Fruit fly (Drosophila melanogaster) whole organism, embryonic: ENCODE measurements around the gene CG3434.
A peak's percentile ranks its signal among the peaks of the same experiment; 100 is the strongest.

Experiments used
- B-H2 ChIP-seq: fragments of 200-800 bp; sonication (Bioruptor generic); optimal IDR thresholded peaks from 2 replicates; lab custom pipeline; 2018; ENCODE audit warnings: missing biosample characterization, mild to moderate bottlenecking, missing genetic modification characterization
- Blimp-1 ChIP-seq: fragments of 200-800 bp; sonication (Bioruptor generic); optimal IDR thresholded peaks from 3 replicates; lab custom pipeline; 2018; ENCODE audit warnings: missing biosample characterization, missing genetic modification characterization, mild to moderate bottlenecking, moderate library complexity, missing genetic modification reagents
- CG10979 ChIP-seq: fragments of 200-800 bp; sonication (Bioruptor generic); optimal IDR thresholded peaks from 2 replicates; lab custom pipeline; 2018; ENCODE audit warnings: missing biosample characterization, mild to moderate bottlenecking, missing genetic modification characterization, moderate library complexity
- CG12155 ChIP-seq: fragments of 200-800 bp; sonication (Bioruptor generic); optimal IDR thresholded peaks from 3 replicates; lab custom pipeline; 2016; ENCODE audit warnings: missing biosample characterization, missing genetic modification characterization
- CG12942 ChIP-seq: fragments of 200-800 bp; sonication (Bioruptor generic); optimal IDR thresholded peaks from 3 replicates; lab custom pipeline; 2016; ENCODE audit warnings: missing biosample characterization, missing genetic modification characterization
- CG13424 ChIP-seq: fragments of 200-800 bp; sonication (Bioruptor generic); optimal IDR thresholded peaks from 2 replicates; lab custom pipeline; 2019; ENCODE audit warnings: missing biosample characterization, mild to moderate bottlenecking, missing genetic modification characterization, moderate library complexity
- CG14710 ChIP-seq: fragments of 200-800 bp; sonication (Bioruptor generic); optimal IDR thresholded peaks from 3 replicates; lab custom pipeline; 2019; ENCODE audit warnings: missing biosample characterization, mild to moderate bottlenecking, missing genetic modification characterization, moderate library complexity
- CG17361 ChIP-seq: fragments of 200-800 bp; sonication (Bioruptor generic); IDR thresholded peaks from 3 replicates; pipeline ENCODE4 v1.3.6; 2022; ENCODE audit warnings: missing biosample characterization, missing genetic modification characterization
- CG18262 ChIP-seq: fragments of 200-800 bp; optimal IDR thresholded peaks from 3 replicates; lab custom pipeline; 2019; ENCODE audit warnings: missing biosample characterization, mild to moderate bottlenecking, missing genetic modification characterization, moderate library complexity
- CG2120 ChIP-seq: fragments of 200-800 bp; sonication (Bioruptor generic); optimal IDR thresholded peaks from 3 replicates; lab custom pipeline; 2016; ENCODE audit warnings: missing biosample characterization, missing genetic modification characterization
- CG2712 ChIP-seq: fragments of 200-800 bp; optimal IDR thresholded peaks from 3 replicates; lab custom pipeline; 2019; ENCODE audit warnings: missing biosample characterization, mild to moderate bottlenecking, missing genetic modification characterization, moderate library complexity
- CG30403 ChIP-seq: fragments of 200-800 bp; sonication (Bioruptor generic); optimal IDR thresholded peaks from 3 replicates; lab custom pipeline; 2016; ENCODE audit warnings: missing biosample characterization, missing genetic modification characterization
- CG32772 ChIP-seq: fragments of 200-800 bp; sonication (Bioruptor generic); IDR thresholded peaks from 2 replicates; pipeline ENCODE4 v1.3.6; 2022; ENCODE audit warnings: missing biosample characterization, missing genetic modification characterization
- CG3847 ChIP-seq: fragments of 200-800 bp; sonication (Bioruptor generic); IDR thresholded peaks from 2 replicates; pipeline ENCODE4 v1.3.6; 2022; ENCODE audit warnings: missing biosample characterization, missing genetic modification characterization
- CG3995 ChIP-seq: fragments of 200-800 bp; sonication (Bioruptor generic); optimal IDR thresholded peaks from 3 replicates; lab custom pipeline; 2016; ENCODE audit warnings: missing biosample characterization, missing genetic modification characterization
- CG4424 ChIP-seq: fragments of 200-800 bp; sonication (Bioruptor generic); optimal IDR thresholded peaks from 3 replicates; lab custom pipeline; 2016; ENCODE audit warnings: missing biosample characterization, missing genetic modification characterization
- CG6254 ChIP-seq: fragments of 200-800 bp; sonication (Bioruptor generic); optimal IDR thresholded peaks from 3 replicates; lab custom pipeline; 2017; ENCODE audit warnings: mild to moderate bottlenecking, missing biosample characterization, missing genetic modification reagents, missing genetic modification characterization
- CG6272 ChIP-seq: fragments of 200-800 bp; sonication (Bioruptor generic); IDR thresholded peaks from 2 replicates; pipeline ENCODE4 v1.3.6; 2022; ENCODE audit warnings: missing biosample characterization, missing genetic modification characterization
- CG6791 ChIP-seq: fragments of 200-800 bp; sonication (Bioruptor generic); IDR thresholded peaks from 3 replicates; pipeline ENCODE4 v1.3.6; 2022; ENCODE audit warnings: missing biosample characterization, missing genetic modification characterization; ENCODE audit not compliant: partially characterized antibody
- CG7372 ChIP-seq: fragments of 200-800 bp; sonication (Bioruptor generic); IDR thresholded peaks from 2 replicates; pipeline ENCODE4 v1.3.6; 2022; ENCODE audit warnings: missing biosample characterization, missing genetic modification characterization
- CG7556 ChIP-seq: fragments of 200-800 bp; sonication (Bioruptor generic); optimal IDR thresholded peaks from 2 replicates; lab custom pipeline; 2017; ENCODE audit warnings: missing biosample characterization, mild to moderate bottlenecking, missing genetic modification characterization
- CG7963 ChIP-seq: fragments of 200-800 bp; sonication (Bioruptor generic); IDR thresholded peaks from 3 replicates; pipeline ENCODE4 v1.3.6; 2022; ENCODE audit warnings: missing biosample characterization, missing genetic modification characterization; ENCODE audit not compliant: partially characterized antibody
- CG8765 ChIP-seq: fragments of 200-800 bp; sonication (Bioruptor generic); IDR thresholded peaks from 2 replicates; pipeline ENCODE4 v1.3.6; 2022; ENCODE audit warnings: missing biosample characterization, missing genetic modification characterization
- CG9437 ChIP-seq: fragments of 200-800 bp; sonication (Bioruptor generic); optimal IDR thresholded peaks from 2 replicates; lab custom pipeline; 2018; ENCODE audit warnings: missing biosample characterization, mild to moderate bottlenecking, missing genetic modification characterization
- CoRest ChIP-seq: fragments of 200-800 bp; sonication (Bioruptor generic); optimal IDR thresholded peaks from 3 replicates; lab custom pipeline; 2018; ENCODE audit warnings: missing biosample characterization, mild to moderate bottlenecking, missing genetic modification characterization, moderate library complexity
- HHEX ChIP-seq: fragments of 200-800 bp; sonication (Bioruptor generic); optimal IDR thresholded peaks from 3 replicates; lab custom pipeline; 2017; ENCODE audit warnings: missing biosample characterization, mild to moderate bottlenecking, missing genetic modification characterization, missing genetic modification reagents
- MESR4 ChIP-seq: fragments of 200-800 bp; sonication (Bioruptor generic); optimal IDR thresholded peaks from 2 replicates; lab custom pipeline; 2018; ENCODE audit warnings: missing biosample characterization, mild to moderate bottlenecking, missing genetic modification characterization, moderate library complexity
- Max ChIP-seq: fragments of 200-800 bp; sonication (Bioruptor generic); optimal IDR thresholded peaks from 2 replicates; lab custom pipeline; 2016; ENCODE audit warnings: missing biosample characterization, mild to moderate bottlenecking, missing genetic modification characterization
- NFAT ChIP-seq: fragments of 200-800 bp; sonication (Bioruptor generic); IDR thresholded peaks from 2 replicates; pipeline ENCODE4 v1.3.6; 2022; ENCODE audit warnings: missing biosample characterization, missing genetic modification characterization
- Ravus ChIP-seq: fragments of 200-800 bp; sonication (Bioruptor generic); IDR thresholded peaks from 2 replicates; pipeline ENCODE4 v1.3.6; 2022; ENCODE audit warnings: missing biosample characterization, missing genetic modification characterization
- Sox100B ChIP-seq: fragments of 200-800 bp; sonication (Bioruptor generic); optimal IDR thresholded peaks from 3 replicates; lab custom pipeline; 2018; ENCODE audit warnings: missing biosample characterization, mild to moderate bottlenecking, missing genetic modification characterization
- Vsx1 ChIP-seq: fragments of 200-800 bp; sonication (Bioruptor generic); optimal IDR thresholded peaks from 2 replicates; lab custom pipeline; 2017; ENCODE audit warnings: missing biosample characterization, mild to moderate bottlenecking, missing genetic modification characterization, missing genetic modification reagents
- Xrp1 ChIP-seq: fragments of 200-800 bp; sonication (Bioruptor generic); IDR thresholded peaks from 2 replicates; pipeline ENCODE4 v1.3.6; 2022; ENCODE audit warnings: missing biosample characterization, missing genetic modification characterization
- cg ChIP-seq: fragments of 200-800 bp; sonication (Bioruptor generic); optimal IDR thresholded peaks from 3 replicates; lab custom pipeline; 2019; ENCODE audit warnings: missing biosample characterization, mild to moderate bottlenecking, missing genetic modification characterization, moderate library complexity
- grau ChIP-seq: fragments of 200-800 bp; optimal IDR thresholded peaks from 3 replicates; lab custom pipeline; 2019; ENCODE audit warnings: missing biosample characterization, mild to moderate bottlenecking, missing genetic modification characterization, moderate library complexity
- gsb ChIP-seq: fragments of 200-800 bp; sonication (Bioruptor generic); IDR thresholded peaks from 2 replicates; pipeline ENCODE4 v1.3.6; 2022; ENCODE audit warnings: missing biosample characterization, missing genetic modification characterization
- gsb-n ChIP-seq: fragments of 200-800 bp; sonication (Bioruptor generic); optimal IDR thresholded peaks from 3 replicates; lab custom pipeline; 2018; ENCODE audit warnings: missing biosample characterization, mild to moderate bottlenecking, missing genetic modification characterization
- hkb ChIP-seq, 2 experiments: fragments of 200-800 bp in 1 of 2; fragments of >200 bp in 1 of 2; sonication (Bioruptor generic) in 1 of 2; IDR thresholded peaks in 1 of 2; optimal IDR thresholded peaks in 1 of 2; 2 replicates each; pipeline versions ENCODE4 v1.3.6 to Lab custom; 2017 to 2022; ENCODE audit warnings: missing biosample characterization in 1 of 2, missing genetic modification characterization in 1 of 2
- ken ChIP-seq: fragments of 200-800 bp; sonication (Bioruptor generic); IDR thresholded peaks from 3 replicates; pipeline ENCODE4 v1.3.6; 2022; ENCODE audit warnings: missing biosample characterization, missing genetic modification characterization
- lov ChIP-seq, 2 experiments: fragments of 200-800 bp in 1 of 2; fragments of >200 bp in 1 of 2; sonication (Bioruptor generic) in 1 of 2; IDR thresholded peaks in 1 of 2; optimal IDR thresholded peaks in 1 of 2; 2 replicates in 1 of 2; 3 replicates in 1 of 2; pipeline versions ENCODE4 v1.3.6 to Lab custom; 2017 to 2022; ENCODE audit warnings: missing biosample characterization in 1 of 2, missing genetic modification characterization in 1 of 2
- oc ChIP-seq: fragments of 200-800 bp; sonication (Bioruptor generic); optimal IDR thresholded peaks from 2 replicates; lab custom pipeline; 2018; ENCODE audit warnings: missing biosample characterization, mild to moderate bottlenecking, missing genetic modification characterization, moderate library complexity
- org-1 ChIP-seq: fragments of 200-800 bp; sonication (Bioruptor generic); optimal IDR thresholded peaks from 2 replicates; lab custom pipeline; 2017; ENCODE audit warnings: missing biosample characterization, missing genetic modification characterization
- peb ChIP-seq: fragments of 200-800 bp; sonication (Bioruptor generic); IDR thresholded peaks from 2 replicates; pipeline ENCODE4 v1.3.6; 2022; ENCODE audit warnings: missing biosample characterization, missing genetic modification characterization
- ranshi ChIP-seq: fragments of 200-800 bp; sonication (Bioruptor generic); IDR thresholded peaks from 2 replicates; pipeline ENCODE4 v1.3.6; 2022; ENCODE audit warnings: missing biosample characterization, missing genetic modification characterization
- rib ChIP-seq: fragments of 200-800 bp; sonication (Bioruptor generic); IDR thresholded peaks from 2 replicates; pipeline ENCODE4 v1.3.6; 2022; ENCODE audit warnings: missing biosample characterization, missing genetic modification characterization
- sisA ChIP-seq: fragments of 200-800 bp; sonication (Bioruptor generic); IDR thresholded peaks from 2 replicates; pipeline ENCODE4 v1.3.6; 2022; ENCODE audit warnings: missing biosample characterization, missing genetic modification characterization
- stc ChIP-seq: fragments of 200-800 bp; sonication (Bioruptor generic); IDR thresholded peaks from 2 replicates; pipeline ENCODE4 v1.3.6; 2022; ENCODE audit warnings: missing biosample characterization, missing genetic modification characterization
- unpg ChIP-seq: fragments of 200-800 bp; sonication (Bioruptor generic); optimal IDR thresholded peaks from 3 replicates; lab custom pipeline; 2018; ENCODE audit warnings: missing biosample characterization, mild to moderate bottlenecking, missing genetic modification characterization, moderate library complexity
- vvl ChIP-seq: fragments of 200-800 bp; sonication (Bioruptor generic); IDR thresholded peaks from 2 replicates; pipeline ENCODE4 v1.3.6; 2022; ENCODE audit warnings: missing biosample characterization, missing genetic modification characterization
- zen2 ChIP-seq: fragments of 200-800 bp; sonication (Bioruptor generic); IDR thresholded peaks from 3 replicates; pipeline ENCODE4 v1.3.6; 2022; ENCODE audit warnings: missing biosample characterization, missing genetic modification characterization; ENCODE audit not compliant: partially characterized antibody

CG3434 gene

dm6 chr3L:9424528-9424911, 36.1 kb downstream of the CG3434 start (continued):
- TF ChIP-seq Sox100B, result peak; percentile 21
- TF ChIP-seq sisA (GFP tag; lab: Robert Waterston, UW), result no peak
- TF ChIP-seq CG7372 (GFP tag; lab: Robert Waterston, UW), result 0 out of 2 replicates have a peak, but pooled peaks have one; percentile 12
- TF ChIP-seq CG8765 (GFP tag; lab: Robert Waterston, UW), result no peak
- peak; percentile 45 for TF ChIP-seq gsb-n (tag; lab: Kevin White, UChicago)
- 0 out of 2 replicates have a peak, but pooled peaks have one; percentile 11 for TF ChIP-seq stc
- TF ChIP-seq CG14710 (tag; lab: Kevin White, UChicago), result peak; percentile 27
- TF ChIP-seq MESR4 (GFP tag; lab: Kevin White, UChicago), result no peak
- TF ChIP-seq CG12942, result peak; percentile 5
- TF ChIP-seq CG7556 (GFP tag; lab: Kevin White, UChicago), result peak; percentile 27
- TF ChIP-seq lov (optimal IDR thresholded peaks at IDR 0.05; lab: Kevin White, UChicago), result no peak
- TF ChIP-seq lov (GFP tag; IDR thresholded peaks at IDR 0.05; lab: Robert Waterston, UW), result no peak
- no peak for TF ChIP-seq B-H2 (GFP tag; lab: Kevin White, UChicago)
- no peak for TF ChIP-seq CG7963 (GFP tag; lab: Robert Waterston, UW)
- TF ChIP-seq Ravus (GFP tag; lab: Robert Waterston, UW), result no peak
- TF ChIP-seq Blimp-1 (GFP tag; lab: Kevin White, UChicago), result peak; percentile 52
- TF ChIP-seq ranshi, result 0 out of 2 replicates have a peak, but pooled peaks have one; percentile 7
- TF ChIP-seq CG3995 (GFP tag; lab: Kevin White, UChicago), result peak; percentile 27
- TF ChIP-seq CG10979 (tag; lab: Kevin White, UChicago), result peak; percentile 21
- no peak for TF ChIP-seq oc
- TF ChIP-seq vvl, result peak; percentile 91
- peak; percentile 46 for TF ChIP-seq CG2120 (GFP tag; lab: Kevin White, UChicago)
- TF ChIP-seq CoRest (tag; lab: Kevin White, UChicago), result peak; percentile 32
- TF ChIP-seq gsb (GFP tag; lab: Robert Waterston, UW), result no peak
- no peak for TF ChIP-seq cg (GFP tag; lab: Kevin White, UChicago)
- TF ChIP-seq CG3847, result 0 out of 2 replicates have a peak, but pooled peaks have one; percentile 21
- TF ChIP-seq CG32772 (GFP tag; lab: Robert Waterston, UW), result no peak
- peak; percentile 65 for TF ChIP-seq unpg (GFP tag; lab: Kevin White, UChicago)
- no peak for TF ChIP-seq NFAT
- TF ChIP-seq CG9437, result peak; percentile 38
- TF ChIP-seq CG4424 (GFP tag; lab: Kevin White, UChicago), result peak; percentile 17
- TF ChIP-seq Vsx1 (GFP tag; lab: Kevin White, UChicago), result peak; percentile 16
- TF ChIP-seq Max (GFP tag; lab: Kevin White, UChicago), result peak; percentile 4
- no peak for TF ChIP-seq CG6272 (GFP tag; lab: Robert Waterston, UW)
- peak; percentile 1 for TF ChIP-seq CG6254
- 0 out of 2 replicates have a peak, but pooled peaks have one; percentile 21 for TF ChIP-seq Xrp1
- no peak for TF ChIP-seq peb (GFP tag; lab: Robert Waterston, UW)
- TF ChIP-seq CG17361 (GFP tag; lab: Robert Waterston, UW), result peak; percentile 47; the same call in 2 of the 3 replicates
- TF ChIP-seq rib (GFP tag; lab: Robert Waterston, UW), result no peak
- TF ChIP-seq CG18262 (tag; lab: Kevin White, UChicago), result peak; percentile 64
- TF ChIP-seq CG30403 (GFP tag; lab: Kevin White, UChicago), result peak; percentile 28
- peak; percentile 57 for TF ChIP-seq HHEX (GFP tag; lab: Kevin White, UChicago)
- TF ChIP-seq CG13424 (tag; lab: Kevin White, UChicago), result peak; percentile 65
- peak; percentile 63 for TF ChIP-seq grau
- TF ChIP-seq CG6791 (GFP tag; lab: Robert Waterston, UW), result no peak
- TF ChIP-seq hkb (optimal IDR thresholded peaks at IDR 0.05; lab: Kevin White, UChicago), result no peak
- peak; percentile 45 for TF ChIP-seq hkb (GFP tag; IDR thresholded peaks at IDR 0.05; lab: Robert Waterston, UW)
- peak; percentile 57 for TF ChIP-seq CG2712
- TF ChIP-seq zen2 (GFP tag; lab: Robert Waterston, UW), result no peak
- TF ChIP-seq org-1 (GFP tag; lab: Kevin White, UChicago), result no peak
- TF ChIP-seq ken (GFP tag; lab: Robert Waterston, UW), result no peak
- peak; percentile 12 for TF ChIP-seq CG12155 (GFP tag; lab: Kevin White, UChicago)
